Worm (Caenorhabditis elegans) whole organism, midembryonic: ENCODE results near the gene M176.10.

Source experiments
- T22C8.4 ChIP-seq: fragments of 200-800 bp; sonication (Bioruptor generic); IDR thresholded peaks from 2 replicates; pipeline ENCODE4 v1.3.6; 2022; ENCODE audit warnings: missing genetic modification characterization, missing compliant biosample characterization
- cog-1 ChIP-seq: sonication (generic microtip); optimal IDR thresholded peaks from 2 replicates; lab custom pipeline; 2016; ENCODE audit warnings: missing genetic modification characterization, missing compliant biosample characterization
- flt-1 ChIP-seq: fragments of 200-800 bp; sonication (Bioruptor generic); IDR thresholded peaks from 2 replicates; pipeline ENCODE4 v1.3.6; 2022; ENCODE audit warnings: missing genetic modification characterization, missing compliant biosample characterization
- klf-2 ChIP-seq: fragments of 200-800 bp; sonication (Bioruptor generic); conservative IDR thresholded peaks from 2 replicates; pipeline ENCODE4 v1.3.6; 2022; ENCODE audit warnings: missing genetic modification reagents, missing genetic modification characterization, missing compliant biosample characterization
- med-1 ChIP-seq: sonication (generic microtip); optimal IDR thresholded peaks from 2 replicates; lab custom pipeline; 2017; ENCODE audit warnings: missing genetic modification characterization, mild to moderate bottlenecking, missing compliant biosample characterization, antibody characterized with exemption, missing genetic modification reagents; ENCODE audit not compliant: insufficient read depth
- ref-1 ChIP-seq: fragments of 200-800 bp; sonication (Bioruptor generic); conservative IDR thresholded peaks from 2 replicates; pipeline ENCODE4 v1.3.6; 2022; ENCODE audit warnings: missing genetic modification reagents, missing genetic modification characterization, missing compliant biosample characterization
- tab-1 ChIP-seq: fragments of 200-800 bp; sonication (Bioruptor generic); IDR thresholded peaks from 2 replicates; pipeline ENCODE4 v1.3.6; 2022; ENCODE audit warnings: missing genetic modification characterization, missing compliant biosample characterization
- ztf-23 ChIP-seq: fragments of 200-800 bp; sonication (Bioruptor generic); IDR thresholded peaks from 2 replicates; pipeline ENCODE4 v1.3.6; 2022; ENCODE audit warnings: missing genetic modification reagents, missing genetic modification characterization, missing compliant biosample characterization
- ztf-29 ChIP-seq: fragments of 200-800 bp; sonication (Bioruptor generic); IDR thresholded peaks from 2 replicates; pipeline ENCODE4 v1.3.6; 2022; ENCODE audit warnings: missing genetic modification reagents, missing genetic modification characterization, missing compliant biosample characterization

M176.10 gene

DNA sequence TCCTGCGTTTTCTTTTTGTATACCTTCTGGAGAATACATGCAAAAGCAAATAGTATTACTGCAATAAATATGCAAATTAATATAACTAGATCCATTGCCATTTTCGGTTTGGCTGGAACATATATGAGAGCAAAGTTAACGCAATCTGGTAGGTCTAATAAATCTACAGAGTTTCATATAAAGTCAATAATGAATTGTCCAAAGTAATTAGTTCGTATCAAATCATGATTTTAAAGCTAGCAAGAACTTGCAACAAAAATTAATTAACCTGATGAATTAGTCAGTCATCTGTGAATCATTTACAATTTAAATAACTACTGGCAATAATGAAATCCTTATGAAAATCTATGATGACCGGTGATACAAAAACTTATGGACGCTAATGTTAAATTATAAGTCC lies 19.4 kb upstream of the M176.10 start, which contains the start of gene R09D1.13:
R09D1.13 (minus strand) TSS at position 101 of the 400 bp plus-strand sequence.
- TF ChIP-seq med-1 (GFP tag; lab: Kevin White, UChicago) (no peak), tab-1 (GFP tag; lab: Robert Waterston, UW) (no peak), flt-1 (no peak)

- TF ChIP-seq tab-1 (GFP tag; lab: Robert Waterston, UW) (no peak), ztf-29 (GFP tag; lab: Robert Waterston, UW) (no peak), klf-2 (GFP tag; lab: Robert Waterston, UW) (no peak), flt-1 (no peak), med-1 (GFP tag; lab: Kevin White, UChicago) (no peak), ztf-23 (GFP tag; lab: Robert Waterston, UW) (no peak), T22C8.4 (GFP tag; lab: Robert Waterston, UW) (no peak)
These were observed 17.5 kb upstream of the M176.10 start, which contains the start of gene chil-15 for ce11 chrII:9443522-9443921. Gene chil-15, minus strand, starts transcription at chrII:9443622.

DNA sequence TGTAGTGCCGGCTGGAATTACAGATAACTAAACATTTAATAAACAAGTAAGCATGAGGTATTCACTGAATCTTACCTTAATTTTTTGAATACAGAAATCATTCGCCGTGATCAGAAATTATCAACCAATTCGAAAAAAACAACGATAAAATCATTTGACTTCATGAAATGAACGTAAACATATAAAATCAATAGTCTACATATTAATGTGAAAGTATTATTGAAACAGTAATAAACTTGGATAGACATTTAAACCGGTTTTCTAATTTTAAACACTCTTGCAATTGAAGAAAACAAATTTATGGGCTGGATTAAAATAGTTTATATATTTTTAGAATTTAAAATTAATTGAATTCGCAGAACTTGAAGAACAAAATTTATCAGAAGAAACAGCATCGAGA lies 15.9 kb upstream of the M176.10 start, which contains the start of gene chil-16:
chil-16 (minus strand) TSS at position 101 of the 400 bp plus-strand sequence.
- TF ChIP-seq ztf-29 (GFP tag; lab: Robert Waterston, UW) (no peak), tab-1 (GFP tag; lab: Robert Waterston, UW) (no peak), flt-1 (no peak), ztf-23 (GFP tag; lab: Robert Waterston, UW) (no peak), T22C8.4 (GFP tag; lab: Robert Waterston, UW) (no peak), ref-1 (GFP tag; lab: Robert Waterston, UW) (no peak), cog-1 (tag; lab: Kevin White, UChicago) (no peak)

- no peak for TF ChIP-seq med-1 (GFP tag; lab: Kevin White, UChicago)
- no peak for TF ChIP-seq tab-1 (GFP tag; lab: Robert Waterston, UW)
- no peak for TF ChIP-seq flt-1
- no peak for TF ChIP-seq ztf-29 (GFP tag; lab: Robert Waterston, UW)
- TF ChIP-seq klf-2 (GFP tag; lab: Robert Waterston, UW): no peak
- no peak for TF ChIP-seq cog-1 (tag; lab: Kevin White, UChicago)
These were observed 14.1 kb upstream of the M176.10 start, which contains the start of gene chil-17 for ce11 chrII:9440060-9440459. Gene chil-17, minus strand, starts transcription at chrII:9440160.

- TF ChIP-seq ztf-23 (GFP tag; lab: Robert Waterston, UW) (no peak), tab-1 (GFP tag; lab: Robert Waterston, UW) (no peak), med-1 (GFP tag; lab: Kevin White, UChicago) (no peak), klf-2 (GFP tag; lab: Robert Waterston, UW) (no peak), cog-1 (tag; lab: Kevin White, UChicago) (no peak), ref-1 (GFP tag; lab: Robert Waterston, UW) (no peak), flt-1 (no peak)
These were observed 12.9 kb upstream of the M176.10 start for ce11 chrII:9438853-9439252.

DNA sequence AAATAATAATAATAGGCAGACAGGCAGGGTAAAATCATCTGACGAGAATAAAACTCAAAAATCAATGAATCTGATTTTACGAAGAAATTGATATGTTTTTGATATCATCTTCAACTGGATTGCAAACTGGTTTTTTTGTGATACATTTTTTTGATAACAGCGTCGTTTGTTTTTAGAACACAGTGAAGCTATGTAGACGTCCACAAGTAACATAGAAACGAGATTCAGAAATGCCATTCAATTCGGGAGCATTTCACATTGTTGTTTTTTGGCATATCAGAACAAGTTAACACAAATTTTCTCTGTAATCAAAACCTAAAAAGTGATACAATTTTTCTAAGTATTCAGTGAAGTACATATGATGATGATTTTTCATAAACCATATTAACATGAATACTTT lies 12.3 kb upstream of the M176.10 start, which contains the start of gene chil-13:
chil-13 (minus strand) TSS at position 101 of the 400 bp plus-strand sequence.
- TF ChIP-seq flt-1 (no peak), cog-1 (tag; lab: Kevin White, UChicago) (no peak), ztf-29 (GFP tag; lab: Robert Waterston, UW) (no peak), klf-2 (GFP tag; lab: Robert Waterston, UW) (no peak), ztf-23 (GFP tag; lab: Robert Waterston, UW) (no peak), tab-1 (GFP tag; lab: Robert Waterston, UW) (no peak), T22C8.4 (GFP tag; lab: Robert Waterston, UW) (no peak), med-1 (GFP tag; lab: Kevin White, UChicago) (no peak), ref-1 (GFP tag; lab: Robert Waterston, UW) (no peak)

DNA sequence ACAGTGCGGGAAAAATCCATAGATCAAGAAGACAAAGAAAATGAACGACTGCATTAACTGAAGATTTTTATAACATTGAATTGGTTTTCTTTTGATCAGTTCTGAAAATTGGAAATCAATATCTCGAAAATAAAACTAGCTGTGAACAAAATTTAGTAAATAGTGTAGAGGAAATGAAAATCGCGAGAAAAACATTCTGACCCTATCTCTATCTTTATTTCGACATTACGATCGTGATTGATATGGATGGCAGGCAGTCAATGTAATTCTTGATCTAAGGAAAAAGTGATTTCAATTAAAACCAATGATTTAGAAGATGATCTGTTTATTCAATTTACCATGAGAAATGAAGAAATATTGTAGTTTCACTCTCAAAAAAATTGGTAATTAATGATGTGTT lies 10.0 kb upstream of the M176.10 start, which contains the start of gene kin-16:
kin-16 (minus strand) TSS at position 101 of the 400 bp plus-strand sequence.
- TF ChIP-seq tab-1 (GFP tag; lab: Robert Waterston, UW) (no peak), ref-1 (GFP tag; lab: Robert Waterston, UW) (no peak), T22C8.4 (GFP tag; lab: Robert Waterston, UW) (no peak), ztf-23 (GFP tag; lab: Robert Waterston, UW) (no peak), med-1 (GFP tag; lab: Kevin White, UChicago) (no peak), klf-2 (GFP tag; lab: Robert Waterston, UW) (no peak), ztf-29 (GFP tag; lab: Robert Waterston, UW) (no peak), flt-1 (no peak), cog-1 (tag; lab: Kevin White, UChicago) (no peak)

DNA sequence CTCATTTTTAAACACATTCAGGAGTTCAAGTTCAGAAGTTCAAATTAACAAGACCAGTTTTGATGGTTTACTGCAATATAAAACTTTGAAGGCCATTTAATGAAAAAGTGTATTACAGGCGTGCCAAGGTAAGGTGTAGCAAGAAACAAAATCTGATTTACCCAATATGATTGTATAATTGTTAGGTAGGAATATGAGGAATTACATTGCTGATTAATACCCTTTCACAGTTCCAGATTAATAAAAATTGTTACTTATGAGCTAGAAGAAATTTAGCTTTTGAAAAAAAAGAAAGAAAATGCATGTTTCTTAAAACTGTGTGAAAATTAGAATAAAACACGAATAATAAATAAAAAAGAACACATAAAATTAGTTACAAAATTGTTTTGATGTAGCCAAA lies 7.6 kb upstream of the M176.10 start, which contains the start of gene kin-15:
kin-15 (minus strand) TSS at position 101 of the 400 bp plus-strand sequence.
- TF ChIP-seq flt-1 (no peak), med-1 (GFP tag; lab: Kevin White, UChicago) (no peak)

DNA sequence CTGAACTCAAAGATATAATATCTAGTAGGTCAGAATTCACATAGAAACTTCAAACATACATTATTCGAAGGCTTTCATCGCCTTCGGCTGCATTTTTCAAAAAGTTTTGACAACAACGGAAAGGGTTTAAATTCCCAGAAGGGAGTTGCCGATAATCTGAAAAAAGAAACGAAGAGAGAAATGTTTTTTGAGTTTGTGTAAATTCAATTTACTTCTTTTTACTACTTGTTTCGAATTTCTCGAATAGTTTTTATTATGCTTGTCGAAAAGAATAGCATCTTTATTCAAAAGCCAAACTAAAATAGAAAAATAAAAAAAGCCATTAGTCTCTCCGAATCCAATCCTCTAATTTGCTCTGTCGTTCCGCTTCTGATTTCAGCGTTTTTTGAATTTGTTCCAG lies 5.1 kb upstream of the M176.10 start:
- TF ChIP-seq flt-1 (no peak), klf-2 (GFP tag; lab: Robert Waterston, UW) (no peak), ref-1 (GFP tag; lab: Robert Waterston, UW) (no peak), ztf-29 (GFP tag; lab: Robert Waterston, UW) (no peak), med-1 (GFP tag; lab: Kevin White, UChicago) (no peak), tab-1 (GFP tag; lab: Robert Waterston, UW) (no peak), T22C8.4 (GFP tag; lab: Robert Waterston, UW) (no peak), ztf-23 (GFP tag; lab: Robert Waterston, UW) (no peak), cog-1 (tag; lab: Kevin White, UChicago) (no peak)

ce11 chrII:9427644-9428043 lies 1.7 kb upstream of the M176.10 start, which contains the start of gene M176.5:
Gene M176.5, minus strand, starts transcription at chrII:9427744.
- TF ChIP-seq cog-1 (tag; lab: Kevin White, UChicago) (no peak), ztf-29 (GFP tag; lab: Robert Waterston, UW) (no peak), ztf-23 (GFP tag; lab: Robert Waterston, UW) (no peak), tab-1 (GFP tag; lab: Robert Waterston, UW) (no peak), T22C8.4 (GFP tag; lab: Robert Waterston, UW) (no peak), med-1 (GFP tag; lab: Kevin White, UChicago) (no peak), klf-2 (GFP tag; lab: Robert Waterston, UW) (no peak), flt-1 (no peak)
